Worm (Caenorhabditis elegans): ENCODE data around the gene cyp-33A1.

DNA sequence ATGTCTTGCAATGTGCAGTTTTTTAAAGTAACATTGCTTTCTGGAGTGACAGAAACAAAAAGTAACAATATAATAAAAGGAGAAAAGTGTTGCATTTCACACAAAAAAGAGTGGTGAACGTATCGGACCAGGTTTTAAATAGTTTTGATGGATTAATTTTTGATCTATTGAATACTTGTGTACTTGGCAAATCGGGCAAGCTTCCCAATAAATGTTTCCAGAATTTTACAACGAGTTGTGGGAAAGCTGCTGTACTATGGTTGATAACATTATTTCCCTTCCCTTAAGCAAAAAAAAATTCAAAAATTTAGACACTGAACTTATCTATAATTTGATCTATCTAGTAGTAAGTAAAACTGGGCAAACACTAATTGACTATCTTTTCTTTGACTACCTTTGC lies 12.1 kb upstream of the cyp-33A1 start, which contains the start of gene C12D5.10:
- TF ChIP-seq egl-5 (tag; optimal IDR thresholded peaks at IDR 0.05), result no peak
- TF ChIP-seq nhr-11 (tag; optimal IDR thresholded peaks at IDR 0.05), result no peak
- no peak for TF ChIP-seq aly-2 (tag; optimal IDR thresholded peaks at IDR 0.05)
- no peak for TF ChIP-seq snpc-4 (tag; optimal IDR thresholded peaks at IDR 0.05)
- TF ChIP-seq mdl-1 (tag; optimal IDR thresholded peaks at IDR 0.05), result no peak
- TF ChIP-seq jun-1 (tag; optimal IDR thresholded peaks at IDR 0.05), result no peak
- TF ChIP-seq nhr-12 (tag; optimal IDR thresholded peaks at IDR 0.05), result no peak
- no peak for TF ChIP-seq unc-62 (GFP tag; optimal IDR thresholded peaks at IDR 0.05)
- no peak for TF ChIP-seq nfya-1 (tag; optimal IDR thresholded peaks at IDR 0.05; ENCODE audit: insufficient read depth)
- TF ChIP-seq ama-1 (optimal IDR thresholded peaks at IDR 0.05), result no peak
- TF ChIP-seq ztf-4 (tag; optimal IDR thresholded peaks at IDR 0.05), result no peak
- no peak for TF ChIP-seq ceh-9 (tag; optimal IDR thresholded peaks at IDR 0.05)
- no peak for TF ChIP-seq fos-1 (tag; optimal IDR thresholded peaks at IDR 0.05)

Measured in whole organism, L3 larva.